Worm (Caenorhabditis elegans) whole organism, young adult: Measurements from ENCODE around the gene M7.12.

ENCODE experiments used
- B0019.2 ChIP-seq: fragments of 200-800 bp; sonication (Bioruptor generic); conservative IDR thresholded peaks from 2 replicates; pipeline ENCODE4 v1.3.6; 2022; ENCODE audit warnings: missing genetic modification reagents, missing genetic modification characterization, missing compliant biosample characterization
- C17E4.6 ChIP-seq: fragments of 200-800 bp; sonication (Bioruptor generic); IDR thresholded peaks from 2 replicates; pipeline ENCODE4 v1.3.6; 2022; ENCODE audit warnings: missing genetic modification reagents, missing genetic modification characterization, missing compliant biosample characterization
- D2030.7 ChIP-seq: fragments of 200-800 bp; sonication (Bioruptor generic); IDR thresholded peaks from 2 replicates; pipeline ENCODE4 v1.3.6; 2022; ENCODE audit warnings: missing genetic modification reagents, missing genetic modification characterization, missing compliant biosample characterization
- F10E7.11 ChIP-seq: sonication (generic microtip); optimal IDR thresholded peaks from 2 replicates; lab custom pipeline; 2017; ENCODE audit warnings: mild to moderate bottlenecking, missing genetic modification characterization, moderate library complexity, missing compliant biosample characterization
- F23B12.7 ChIP-seq: sonication (generic microtip); optimal IDR thresholded peaks from 2 replicates; lab custom pipeline; 2017; ENCODE audit warnings: missing genetic modification characterization, mild to moderate bottlenecking, missing compliant biosample characterization, antibody characterized with exemption, moderate library complexity; ENCODE audit not compliant: insufficient read depth
- F33H1.4 ChIP-seq: fragments of 200-800 bp; sonication (Bioruptor generic); IDR thresholded peaks from 2 replicates; pipeline ENCODE4 v1.3.6; 2022; ENCODE audit warnings: missing genetic modification reagents, missing genetic modification characterization, missing compliant biosample characterization
- F39B2.1 ChIP-seq: fragments of 200-800 bp; sonication (Bioruptor generic); IDR thresholded peaks from 2 replicates; pipeline ENCODE4 v1.3.6; 2022; ENCODE audit warnings: missing genetic modification reagents, missing genetic modification characterization, missing compliant biosample characterization
- F49E8.2 ChIP-seq: sonication (generic microtip); optimal IDR thresholded peaks from 3 replicates; lab custom pipeline; 2017; ENCODE audit warnings: missing genetic modification characterization, mild to moderate bottlenecking, missing compliant biosample characterization, antibody characterized with exemption, moderate library complexity; ENCODE audit not compliant: insufficient read depth
- F57A8.1 ChIP-seq: fragments of 200-800 bp; sonication (Bioruptor generic); optimal IDR thresholded peaks from 2 replicates; lab custom pipeline; 2018; ENCODE audit warnings: mild to moderate bottlenecking, missing genetic modification characterization, moderate library complexity, missing compliant biosample characterization
- K11D2.4 ChIP-seq: fragments of 200-800 bp; sonication (Bioruptor generic); IDR thresholded peaks from 2 replicates; pipeline ENCODE4 v1.3.6; 2022; ENCODE audit warnings: missing genetic modification reagents, missing genetic modification characterization, missing compliant biosample characterization
- Y53F4B.3 ChIP-seq: fragments of 200-800 bp; sonication (Bioruptor generic); IDR thresholded peaks from 2 replicates; pipeline ENCODE4 v1.3.6; 2022; ENCODE audit warnings: missing genetic modification reagents, missing genetic modification characterization, missing compliant biosample characterization
- Y56A3A.18 ChIP-seq: fragments of 200-800 bp; sonication (Bioruptor generic); IDR thresholded peaks from 2 replicates; pipeline ENCODE4 v1.3.6; 2022; ENCODE audit warnings: missing genetic modification reagents, missing genetic modification characterization, missing compliant biosample characterization
- Y67H2A.10 ChIP-seq: fragments of 200-800 bp; sonication (Bioruptor generic); conservative IDR thresholded peaks from 2 replicates; pipeline ENCODE4 v1.3.6; 2022; ENCODE audit warnings: missing genetic modification reagents, missing genetic modification characterization, missing compliant biosample characterization
- akir-1 ChIP-seq: fragments of 200-800 bp; sonication (Bioruptor generic); optimal IDR thresholded peaks from 2 replicates; lab custom pipeline; 2018; ENCODE audit warnings: mild to moderate bottlenecking, missing genetic modification characterization, moderate library complexity, missing compliant biosample characterization
- ama-1 ChIP-seq, 3 experiments: fragments of 150-350 bp in 1 of 3; sonication (generic microtip) in 2 of 3; optimal IDR thresholded peaks; 2 replicates each; lab custom pipeline; 2014 to 2018; ENCODE audit warnings: missing biosample characterization in 2 of 3, missing genetic modification characterization in 2 of 3, missing genetic modification reagents in 2 of 3
- attf-3 ChIP-seq: fragments of 200-800 bp; sonication (Bioruptor generic); conservative IDR thresholded peaks from 2 replicates; pipeline ENCODE4 v1.3.6; 2022; ENCODE audit warnings: missing genetic modification reagents, missing genetic modification characterization, missing compliant biosample characterization
- bed-1 ChIP-seq: fragments of 200-800 bp; sonication (Bioruptor generic); IDR thresholded peaks from 2 replicates; pipeline ENCODE4 v1.3.6; 2022; ENCODE audit warnings: missing genetic modification reagents, missing genetic modification characterization, missing compliant biosample characterization
- bed-2 ChIP-seq: fragments of 200-800 bp; sonication (Bioruptor generic); IDR thresholded peaks from 2 replicates; pipeline ENCODE4 v1.3.6; 2022; ENCODE audit warnings: missing genetic modification reagents, missing genetic modification characterization, missing compliant biosample characterization
- ceh-27 ChIP-seq: fragments of 200-800 bp; sonication (Bioruptor generic); optimal IDR thresholded peaks from 2 replicates; lab custom pipeline; 2018; ENCODE audit warnings: mild to moderate bottlenecking, missing genetic modification characterization, moderate library complexity, missing compliant biosample characterization
- ceh-79 ChIP-seq: sonication (generic microtip); optimal IDR thresholded peaks from 2 replicates; lab custom pipeline; 2017; ENCODE audit warnings: mild to moderate bottlenecking, missing genetic modification characterization, missing compliant biosample characterization
- ceh-91 ChIP-seq: fragments of 200-800 bp; sonication (Bioruptor generic); IDR thresholded peaks from 2 replicates; pipeline ENCODE4 v1.3.6; 2022; ENCODE audit warnings: missing genetic modification reagents, missing genetic modification characterization, missing compliant biosample characterization
- dpl-1 ChIP-seq: fragments of 150-350 bp; optimal IDR thresholded peaks from 2 replicates; lab custom pipeline; 2014; ENCODE audit warnings: missing biosample characterization, missing genetic modification reagents, missing genetic modification characterization
- egl-18 ChIP-seq: fragments of 200-800 bp; sonication (Bioruptor generic); IDR thresholded peaks from 2 replicates; pipeline ENCODE4 v1.3.6; 2022; ENCODE audit warnings: missing genetic modification reagents, missing genetic modification characterization, missing compliant biosample characterization
- ekl-4 ChIP-seq: fragments of 200-800 bp; sonication (Bioruptor generic); IDR thresholded peaks from 2 replicates; pipeline ENCODE4 v1.3.6; 2022; ENCODE audit warnings: missing genetic modification reagents, missing genetic modification characterization, missing compliant biosample characterization
- ets-4 ChIP-seq: fragments of 200-800 bp; sonication (Bioruptor generic); optimal IDR thresholded peaks from 2 replicates; lab custom pipeline; 2018; ENCODE audit warnings: mild to moderate bottlenecking, missing genetic modification characterization, missing compliant biosample characterization
- him-1 ChIP-seq: sonication (generic microtip); optimal IDR thresholded peaks from 2 replicates; lab custom pipeline; 2016; ENCODE audit warnings: missing genotype, missing genetic modification reagents, missing genetic modification characterization, missing compliant biosample characterization
- lin-35 ChIP-seq, 3 experiments: fragments of 150-350 bp in 2 of 3; sonication (generic microtip) in 1 of 3; optimal IDR thresholded peaks; 2 replicates each; lab custom pipeline; 2014 to 2018; ENCODE audit warnings: missing biosample characterization in 3 of 3, missing genetic modification characterization in 3 of 3, missing genetic modification reagents in 3 of 3
- lin-40 ChIP-seq: sonication (generic microtip); optimal IDR thresholded peaks from 2 replicates; lab custom pipeline; 2016; ENCODE audit warnings: missing genetic modification characterization, mild to moderate bottlenecking, missing compliant biosample characterization, missing genotype, missing genetic modification reagents
- lin-54 ChIP-seq: fragments of 200-800 bp; sonication (Bioruptor generic); optimal IDR thresholded peaks from 2 replicates; lab custom pipeline; 2018; ENCODE audit warnings: mild to moderate bottlenecking, missing genetic modification characterization, missing compliant biosample characterization
- madf-10 ChIP-seq: sonication (generic microtip); optimal IDR thresholded peaks from 2 replicates; lab custom pipeline; 2016; ENCODE audit warnings: mild to moderate bottlenecking, missing genetic modification characterization, missing compliant biosample characterization
- madf-3 ChIP-seq: fragments of 200-800 bp; sonication (Bioruptor generic); IDR thresholded peaks from 2 replicates; pipeline ENCODE4 v1.3.6; 2022; ENCODE audit warnings: missing genetic modification reagents, missing genetic modification characterization, missing compliant biosample characterization
- madf-6 ChIP-seq: fragments of 200-800 bp; sonication (Bioruptor generic); IDR thresholded peaks from 2 replicates; pipeline ENCODE4 v1.3.6; 2022; ENCODE audit warnings: missing genetic modification reagents, missing genetic modification characterization, missing compliant biosample characterization
- mel-28 ChIP-seq: sonication (generic microtip); optimal IDR thresholded peaks from 2 replicates; lab custom pipeline; 2016; ENCODE audit warnings: borderline replicate concordance, mild to moderate bottlenecking, missing genetic modification characterization, missing compliant biosample characterization
- nfya-2 ChIP-seq: fragments of 200-800 bp; sonication (Bioruptor generic); IDR thresholded peaks from 2 replicates; pipeline ENCODE4 v1.3.6; 2022; ENCODE audit warnings: missing genetic modification reagents, missing genetic modification characterization, missing compliant biosample characterization
- nfyb-1 ChIP-seq: fragments of 200-800 bp; sonication (Bioruptor generic); IDR thresholded peaks from 2 replicates; pipeline ENCODE4 v1.3.6; 2022; ENCODE audit warnings: missing genetic modification reagents, missing genetic modification characterization, missing compliant biosample characterization
- nhr-120 ChIP-seq: fragments of 200-800 bp; sonication (Bioruptor generic); IDR thresholded peaks from 2 replicates; pipeline ENCODE4 v1.3.6; 2022; ENCODE audit warnings: missing genetic modification characterization, missing compliant biosample characterization
- nhr-179 ChIP-seq: sonication (generic microtip); optimal IDR thresholded peaks from 2 replicates; lab custom pipeline; 2016; ENCODE audit warnings: mild to moderate bottlenecking, missing genetic modification characterization, missing compliant biosample characterization
- pha-4 ChIP-seq: fragments of 150-350 bp; sonication (generic microtip); optimal IDR thresholded peaks from 2 replicates; lab custom pipeline; 2014; ENCODE audit warnings: missing biosample characterization, missing genetic modification reagents, missing genetic modification characterization
- rpc-1 ChIP-seq, 2 experiments: fragments of 150-350 bp in 1 of 2; sonication (generic microtip) in 1 of 2; optimal IDR thresholded peaks; 2 replicates each; lab custom pipeline; 2014 to 2018; ENCODE audit warnings: missing biosample characterization in 1 of 2, missing genetic modification characterization in 1 of 2, missing genetic modification reagents in 1 of 2, missing genotype in 1 of 2
- snpc-1.1 ChIP-seq: sonication (generic microtip); optimal IDR thresholded peaks from 2 replicates; lab custom pipeline; 2017; ENCODE audit warnings: missing genetic modification characterization, mild to moderate bottlenecking, missing compliant biosample characterization, antibody characterized with exemption, moderate library complexity, missing genotype, missing genetic modification reagents; ENCODE audit not compliant: insufficient read depth
- sptf-2 ChIP-seq: fragments of 200-800 bp; sonication (Bioruptor generic); optimal IDR thresholded peaks from 2 replicates; lab custom pipeline; 2018; ENCODE audit warnings: mild to moderate bottlenecking, missing genetic modification characterization, missing compliant biosample characterization
- tbx-9 ChIP-seq: sonication (generic microtip); optimal IDR thresholded peaks from 2 replicates; lab custom pipeline; 2016; ENCODE audit warnings: borderline replicate concordance, missing genetic modification characterization, inconsistent platforms, missing compliant biosample characterization
- unc-130 ChIP-seq: sonication (generic microtip); optimal IDR thresholded peaks from 2 replicates; lab custom pipeline; 2016; ENCODE audit warnings: missing genetic modification reagents, missing genetic modification characterization, missing compliant biosample characterization
- unc-62 ChIP-seq: fragments of 150-350 bp; optimal IDR thresholded peaks from 2 replicates; lab custom pipeline; 2014; ENCODE audit warnings: missing biosample characterization, missing genetic modification reagents, missing genetic modification characterization

The M7.12 gene

DNA sequence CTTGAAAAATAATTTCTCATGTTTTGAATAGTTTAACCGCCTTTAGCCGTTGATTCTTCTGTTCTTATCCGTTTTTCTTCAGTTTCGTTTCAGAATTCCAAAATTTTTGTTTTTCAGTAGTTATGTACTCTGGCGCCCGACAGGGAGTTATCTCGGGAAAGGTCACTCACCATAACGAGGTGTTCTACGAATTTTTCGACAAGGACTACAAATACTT is 45.4 kb upstream of the M7.12 start, which contains the start of gene F01G4.4:
F01G4.4 (plus strand) TSS at position 118 of the 217 bp plus-strand sequence.
- TF ChIP-seq tbx-9 (tag; lab: Kevin White, UChicago), result no peak
- no peak for TF ChIP-seq Y53F4B.3 (GFP tag; lab: Robert Waterston, UW)
- no peak for TF ChIP-seq Y56A3A.18 (GFP tag; lab: Robert Waterston, UW)
- TF ChIP-seq Y67H2A.10 (GFP tag; lab: Robert Waterston, UW), result no peak

DNA sequence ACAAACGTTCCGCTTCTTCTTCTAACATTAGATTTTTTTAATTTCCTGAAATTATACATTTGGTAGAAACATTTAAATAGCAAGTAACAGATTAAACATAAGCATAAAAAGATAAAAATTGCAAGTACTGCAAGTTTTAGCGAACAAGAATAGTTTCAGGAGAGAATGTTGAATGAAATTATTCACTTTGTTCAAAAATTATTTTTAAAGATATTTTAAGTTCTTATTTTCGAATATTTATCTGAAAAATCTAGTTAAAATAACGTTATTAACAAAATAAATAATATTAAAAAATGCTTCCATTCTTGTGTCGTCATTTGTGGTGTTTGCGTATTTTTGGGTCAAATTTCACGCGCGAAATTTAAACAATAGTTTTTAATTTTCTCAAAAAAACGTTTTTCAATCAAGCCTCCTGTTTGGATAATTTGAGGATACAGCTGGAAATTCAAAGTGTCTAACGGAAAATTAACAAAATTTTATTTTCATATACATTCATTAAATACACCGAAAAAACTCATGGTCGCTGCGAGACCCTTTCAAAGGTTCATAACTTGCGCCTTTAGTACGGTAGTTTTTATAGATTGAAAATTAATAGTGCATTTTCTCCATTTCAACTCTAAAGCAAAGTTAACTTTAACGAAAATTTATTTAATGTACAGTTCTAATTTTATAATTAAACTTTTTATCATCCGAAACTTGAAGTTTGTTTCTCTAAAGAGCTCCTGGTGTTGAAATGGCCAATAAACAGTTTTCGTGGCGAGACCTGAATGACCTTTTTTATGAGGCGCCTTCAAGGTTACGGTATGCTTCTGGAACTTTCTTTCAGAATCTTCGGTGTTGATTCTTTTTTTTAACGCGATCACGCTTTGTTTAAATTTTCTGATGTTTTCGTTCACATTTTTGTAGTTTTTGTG is 44.8 kb upstream of the M7.12 start, which contains the start of gene skih-2:
skih-2 (minus strand) TSS at position 51 of the 914 bp plus-strand sequence.
- TF ChIP-seq unc-130 (GFP tag; lab: Kevin White, UChicago), result peak; percentile 16
- TF ChIP-seq lin-40 (tag; lab: Kevin White, UChicago), result no peak
- no peak for TF ChIP-seq mel-28 (tag; lab: Kevin White, UChicago)
- TF ChIP-seq F33H1.4 (GFP tag; lab: Robert Waterston, UW), result peak; percentile 89
- no peak for TF ChIP-seq unc-62 (GFP tag; lab: Kevin White, UChicago)
- peak in 1 of 3 experiments; percentile 81 for TF ChIP-seq lin-35 (GFP tag; optimal IDR thresholded peaks at IDR 0.05; lab: Kevin White, UChicago)
- no peak for TF ChIP-seq snpc-1.1
- TF ChIP-seq ceh-27 (GFP tag; lab: Kevin White, UChicago), result no peak
- no peak for TF ChIP-seq akir-1 (GFP tag; lab: Kevin White, UChicago)
- TF ChIP-seq sptf-2 (GFP tag; lab: Kevin White, UChicago), result no peak
- no peak for TF ChIP-seq ets-4 (GFP tag; lab: Kevin White, UChicago)
- no peak for TF ChIP-seq F57A8.1 (GFP tag; lab: Kevin White, UChicago)
- TF ChIP-seq D2030.7, result no peak; the same call in none of the 2 replicates
- no peak for TF ChIP-seq ama-1 (optimal IDR thresholded peaks at IDR 0.05; lab: Kevin White, UChicago)
- TF ChIP-seq ama-1 (GFP tag; optimal IDR thresholded peaks at IDR 0.05; lab: Kevin White, UChicago), result no peak
- TF ChIP-seq Y67H2A.10 (GFP tag; lab: Robert Waterston, UW), result no peak
- no peak for TF ChIP-seq egl-18 (GFP tag; lab: Robert Waterston, UW)
- TF ChIP-seq nhr-120 (GFP tag; lab: Robert Waterston, UW), result no peak
- no peak for TF ChIP-seq Y56A3A.18 (GFP tag; lab: Robert Waterston, UW)
- no peak for TF ChIP-seq bed-2 (GFP tag; lab: Robert Waterston, UW)
- no peak for TF ChIP-seq B0019.2 (GFP tag; lab: Robert Waterston, UW)
- TF ChIP-seq F23B12.7 (tag; lab: Kevin White, UChicago), result no peak
- TF ChIP-seq F49E8.2 (tag; lab: Kevin White, UChicago), result peak; percentile 66
- TF ChIP-seq ceh-79 (tag; lab: Kevin White, UChicago), result no peak
- no peak for TF ChIP-seq nhr-179
- no peak for TF ChIP-seq pha-4 (tag; lab: Kevin White, UChicago)
- TF ChIP-seq K11D2.4 (GFP tag; lab: Robert Waterston, UW), result no peak
- peak; percentile 95 for TF ChIP-seq madf-6 (GFP tag; lab: Robert Waterston, UW)
- TF ChIP-seq rpc-1 (optimal IDR thresholded peaks at IDR 0.05; lab: Kevin White, UChicago), result no peak
- no peak for TF ChIP-seq rpc-1 (tag; optimal IDR thresholded peaks at IDR 0.05; lab: Kevin White, UChicago)
- TF ChIP-seq ceh-91 (GFP tag; lab: Robert Waterston, UW), result peak; percentile 73
- no peak for TF ChIP-seq madf-10
- no peak for TF ChIP-seq F39B2.1 (GFP tag; lab: Robert Waterston, UW)
- 0 out of 2 replicates have a peak, but pooled peaks have one; percentile 15 for TF ChIP-seq ekl-4 (GFP tag; lab: Robert Waterston, UW)
- peak; percentile 70 for TF ChIP-seq dpl-1 (GFP tag; lab: Kevin White, UChicago)
- no peak for TF ChIP-seq bed-1 (GFP tag; lab: Robert Waterston, UW)
- TF ChIP-seq nfyb-1 (GFP tag; lab: Robert Waterston, UW), result peak; percentile 45; the same call in 1 of the 2 replicates
- TF ChIP-seq lin-54 (GFP tag; lab: Kevin White, UChicago), result peak; percentile 75
- TF ChIP-seq nfya-2, result no peak
- TF ChIP-seq attf-3, result no peak
- TF ChIP-seq C17E4.6 (GFP tag; lab: Robert Waterston, UW), result no peak
- peak; percentile 2 for TF ChIP-seq him-1 (tag; lab: Kevin White, UChicago)
- TF ChIP-seq madf-3 (GFP tag; lab: Robert Waterston, UW), result no peak
- TF ChIP-seq F10E7.11 (tag; lab: Kevin White, UChicago), result no peak
